Worm (Caenorhabditis elegans) whole organism, L3 larva: ENCODE data around the gene col-34.

ENCODE experiments used
- aly-2 ChIP-seq: fragments of 150-350 bp; optimal IDR thresholded peaks from 2 replicates; lab custom pipeline; 2014; ENCODE audit warnings: missing biosample characterization, missing genetic modification characterization
- daf-12 ChIP-seq: fragments of 150-350 bp; optimal IDR thresholded peaks from 2 replicates; lab custom pipeline; 2014; ENCODE audit warnings: missing biosample characterization, missing genetic modification reagents, missing genetic modification characterization
- egl-5 ChIP-seq: fragments of 150-350 bp; optimal IDR thresholded peaks from 2 replicates; lab custom pipeline; 2017; ENCODE audit warnings: missing biosample characterization, missing genetic modification reagents, missing genetic modification characterization, inconsistent platforms
- fkh-10 ChIP-seq: sonication (generic microtip); optimal IDR thresholded peaks from 2 replicates; lab custom pipeline; 2017; ENCODE audit warnings: missing biosample characterization, missing genetic modification reagents, missing genetic modification characterization
- fos-1 ChIP-seq: fragments of 150-350 bp; optimal IDR thresholded peaks from 2 replicates; lab custom pipeline; 2014; ENCODE audit warnings: missing biosample characterization, missing genetic modification characterization
- nhr-237 ChIP-seq: fragments of 150-350 bp; optimal IDR thresholded peaks from 2 replicates; lab custom pipeline; 2014; ENCODE audit warnings: missing biosample characterization, missing genetic modification characterization
- pha-4 ChIP-seq: fragments of 150-350 bp; optimal IDR thresholded peaks from 2 replicates; lab custom pipeline; 2014; ENCODE audit warnings: missing biosample characterization, missing genetic modification reagents, missing genetic modification characterization
- snpc-4 ChIP-seq: fragments of 150-350 bp; optimal IDR thresholded peaks from 2 replicates; lab custom pipeline; 2014; ENCODE audit warnings: missing biosample characterization, missing genetic modification characterization
- tbx-2 ChIP-seq: sonication (generic microtip); optimal IDR thresholded peaks from 2 replicates; lab custom pipeline; 2016; ENCODE audit warnings: mild to moderate bottlenecking, missing genetic modification characterization, missing compliant biosample characterization
- ztf-11 ChIP-seq: fragments of 150-350 bp; optimal IDR thresholded peaks from 2 replicates; lab custom pipeline; 2014; ENCODE audit warnings: missing biosample characterization, missing genetic modification characterization

- TF ChIP-seq pha-4 (tag; lab: Kevin White, UChicago) (no peak), nhr-237 (tag; lab: Kevin White, UChicago) (no peak), daf-12 (tag; lab: Kevin White, UChicago) (no peak), fos-1 (tag; lab: Kevin White, UChicago) (no peak), ztf-11 (no peak), fkh-10 (GFP tag; lab: Kevin White, UChicago) (no peak), snpc-4 (tag; lab: Kevin White, UChicago) (no peak), egl-5 (tag; lab: Kevin White, UChicago) (no peak), aly-2 (no peak), tbx-2 (tag; lab: Kevin White, UChicago) (no peak)
These were observed 20.8 kb upstream of the col-34 start, which contains the start of gene F36A4.5 for ce11 chrIV:4265224-4265623.
